Worm (Caenorhabditis elegans) whole organism, L4 larva: ENCODE results near the gene F56C3.8.
A peak's percentile ranks its signal among the peaks of the same experiment; 100 is the strongest.

Experiments
- F44E2.7 ChIP-seq: fragments of 200-800 bp; sonication (Bioruptor generic); IDR thresholded peaks from 2 replicates; pipeline ENCODE4 v2.1.2; 2022; ENCODE audit warnings: missing genetic modification characterization, missing compliant biosample characterization
- F49E8.2 ChIP-seq: sonication (generic microtip); optimal IDR thresholded peaks from 2 replicates; lab custom pipeline; 2016; ENCODE audit warnings: missing compliant biosample characterization, mild to moderate bottlenecking, missing genetic modification characterization, borderline replicate concordance
- R02D3.7 ChIP-seq: fragments of 150-350 bp; sonication (generic microtip); optimal IDR thresholded peaks from 3 replicates; lab custom pipeline; 2014; ENCODE audit warnings: missing biosample characterization, missing genetic modification characterization
- T20F7.1 ChIP-seq: fragments of 200-800 bp; sonication (Bioruptor generic); optimal IDR thresholded peaks from 2 replicates; lab custom pipeline; 2018; ENCODE audit warnings: mild to moderate bottlenecking, missing genetic modification characterization, missing compliant biosample characterization
- Y105C5A.15 ChIP-seq: fragments of 200-800 bp; sonication (Bioruptor generic); IDR thresholded peaks from 2 replicates; pipeline ENCODE4 v1.3.6; 2022; ENCODE audit warnings: missing genetic modification characterization, missing compliant biosample characterization
- Y5F2A.4 ChIP-seq: fragments of 200-800 bp; sonication (Bioruptor generic); optimal IDR thresholded peaks from 2 replicates; lab custom pipeline; 2018; ENCODE audit warnings: mild to moderate bottlenecking, missing genetic modification characterization, missing compliant biosample characterization
- Y75B8A.6 ChIP-seq: fragments of 200-800 bp; sonication (Bioruptor generic); IDR thresholded peaks from 2 replicates; pipeline ENCODE4 v1.3.6; 2022; ENCODE audit warnings: missing genetic modification reagents, missing genetic modification characterization, missing compliant biosample characterization
- ZK337.2 ChIP-seq: fragments of 200-800 bp; sonication (Bioruptor generic); IDR thresholded peaks from 2 replicates; pipeline ENCODE4 v1.3.6; 2022; ENCODE audit warnings: missing genetic modification reagents, missing genetic modification characterization, missing compliant biosample characterization
- ZK546.5 ChIP-seq, 2 experiments: sonication (generic microtip); optimal IDR thresholded peaks; 2 replicates each; lab custom pipeline; 2017; ENCODE audit warnings: missing biosample characterization in 2 of 2, missing genetic modification characterization in 2 of 2
- ama-1 ChIP-seq: fragments of 150-350 bp; optimal IDR thresholded peaks from 2 replicates; lab custom pipeline; 2014; ENCODE audit warnings: inconsistent platforms, mixed read lengths
- attf-4 ChIP-seq: sonication (generic microtip); optimal IDR thresholded peaks from 3 replicates; lab custom pipeline; 2017; ENCODE audit warnings: missing biosample characterization, missing genetic modification characterization
- ceh-20 ChIP-seq: fragments of 200-800 bp; sonication (Bioruptor generic); IDR thresholded peaks from 2 replicates; pipeline ENCODE4 v1.3.6; 2022; ENCODE audit warnings: missing genetic modification reagents, missing genetic modification characterization, missing compliant biosample characterization
- ceh-32 ChIP-seq: sonication (generic microtip); optimal IDR thresholded peaks from 2 replicates; lab custom pipeline; 2016; ENCODE audit warnings: mild to moderate bottlenecking, missing genetic modification characterization, missing compliant biosample characterization; ENCODE audit not compliant: poor library complexity
- cey-2 ChIP-seq: sonication (generic microtip); optimal IDR thresholded peaks from 3 replicates; lab custom pipeline; 2017; ENCODE audit warnings: missing genetic modification characterization, mild to moderate bottlenecking, missing compliant biosample characterization, antibody characterized with exemption, borderline replicate concordance; ENCODE audit not compliant: insufficient read depth
- ctbp-1 ChIP-seq: fragments of 200-800 bp; sonication (Bioruptor generic); IDR thresholded peaks from 2 replicates; pipeline ENCODE4 v1.3.6; 2022; ENCODE audit warnings: missing genetic modification reagents, missing genetic modification characterization, missing compliant biosample characterization
- daf-12 ChIP-seq: fragments of 150-350 bp; optimal IDR thresholded peaks from 2 replicates; lab custom pipeline; 2014; ENCODE audit warnings: missing biosample characterization, missing genetic modification reagents, missing genetic modification characterization
- daf-8 ChIP-seq: fragments of 200-800 bp; sonication (Bioruptor generic); IDR thresholded peaks from 2 replicates; pipeline ENCODE4 v1.3.6; 2022; ENCODE audit warnings: missing genetic modification characterization, missing compliant biosample characterization
- dmd-8 ChIP-seq: fragments of 200-800 bp; sonication (Bioruptor generic); IDR thresholded peaks from 2 replicates; pipeline ENCODE4 v1.3.6; 2022; ENCODE audit warnings: missing genetic modification characterization, missing compliant biosample characterization
- dmd-9 ChIP-seq: fragments of 200-800 bp; sonication (Bioruptor generic); IDR thresholded peaks from 2 replicates; pipeline ENCODE4 v1.3.6; 2022; ENCODE audit warnings: missing genetic modification reagents, missing genetic modification characterization, missing compliant biosample characterization
- egl-27 ChIP-seq: sonication (generic microtip); optimal IDR thresholded peaks from 3 replicates; lab custom pipeline; 2017; ENCODE audit warnings: missing biosample characterization, missing genetic modification reagents, missing genetic modification characterization
- fkh-10 ChIP-seq: fragments of 150-350 bp; optimal IDR thresholded peaks from 2 replicates; lab custom pipeline; 2014; ENCODE audit warnings: missing biosample characterization, missing genetic modification reagents, missing genetic modification characterization
- fos-1 ChIP-seq: fragments of 150-350 bp; optimal IDR thresholded peaks from 2 replicates; lab custom pipeline; 2014; ENCODE audit warnings: missing biosample characterization, missing genetic modification characterization
- gei-8 ChIP-seq: fragments of 200-800 bp; sonication (Bioruptor generic); optimal IDR thresholded peaks from 2 replicates; lab custom pipeline; 2018; ENCODE audit warnings: mild to moderate bottlenecking, missing genetic modification characterization, missing compliant biosample characterization
- hif-1 ChIP-seq, 2 experiments: sonication (generic microtip); optimal IDR thresholded peaks; 2 replicates each; lab custom pipeline; 2016 to 2017; ENCODE audit warnings: missing compliant biosample characterization in 2 of 2, missing genetic modification characterization in 2 of 2, missing genetic modification reagents in 2 of 2, missing genotype in 2 of 2, mild to moderate bottlenecking in 1 of 2
- lin-1 ChIP-seq: fragments of 200-800 bp; sonication (Bioruptor generic); IDR thresholded peaks from 2 replicates; pipeline ENCODE4 v1.3.6; 2022; ENCODE audit warnings: missing genetic modification reagents, missing genetic modification characterization, missing compliant biosample characterization
- lin-13 ChIP-seq: fragments of 150-350 bp; optimal IDR thresholded peaks from 2 replicates; lab custom pipeline; 2014; ENCODE audit warnings: missing biosample characterization, missing genetic modification reagents, missing genetic modification characterization
- lin-15B ChIP-seq: fragments of 150-350 bp; sonication (generic microtip); optimal IDR thresholded peaks from 3 replicates; lab custom pipeline; 2014; ENCODE audit warnings: missing biosample characterization, missing genetic modification characterization
- lin-29 ChIP-seq: fragments of 200-800 bp; sonication (Bioruptor generic); IDR thresholded peaks from 2 replicates; pipeline ENCODE4 v1.3.6; 2022; ENCODE audit warnings: missing genetic modification reagents, missing genetic modification characterization, missing compliant biosample characterization
- lin-39 ChIP-seq: fragments of 150-350 bp; optimal IDR thresholded peaks from 2 replicates; lab custom pipeline; 2014; ENCODE audit warnings: missing biosample characterization, missing genetic modification reagents, missing genetic modification characterization
- lsy-2 ChIP-seq, 2 experiments: fragments of 150-350 bp in 1 of 2; sonication (generic microtip) in 1 of 2; optimal IDR thresholded peaks; 2 replicates each; lab custom pipeline; 2014 to 2017; ENCODE audit warnings: missing biosample characterization in 2 of 2, missing genetic modification characterization in 2 of 2
- madf-5 ChIP-seq, 2 experiments: fragments of 200-800 bp; sonication (Bioruptor generic); IDR thresholded peaks; 2 replicates each; pipeline ENCODE4 v1.3.6; 2022; ENCODE audit warnings: missing compliant biosample characterization in 2 of 2, missing genetic modification characterization in 2 of 2
- madf-9 ChIP-seq: fragments of 200-800 bp; sonication (Bioruptor generic); conservative IDR thresholded peaks from 2 replicates; pipeline ENCODE4 v1.3.6; 2022; ENCODE audit warnings: missing genetic modification reagents, missing genetic modification characterization, missing compliant biosample characterization
- mep-1 ChIP-seq: fragments of 150-350 bp; sonication (generic microtip); optimal IDR thresholded peaks from 3 replicates; lab custom pipeline; 2014; ENCODE audit warnings: missing biosample characterization, missing genetic modification characterization
- mes-2 ChIP-seq: sonication (generic microtip); optimal IDR thresholded peaks from 2 replicates; lab custom pipeline; 2016; ENCODE audit warnings: missing genotype, mild to moderate bottlenecking, missing genetic modification characterization, missing compliant biosample characterization; ENCODE audit not compliant: poor library complexity, severe bottlenecking
- nhr-10 ChIP-seq: fragments of 150-350 bp; optimal IDR thresholded peaks from 2 replicates; lab custom pipeline; 2014; ENCODE audit warnings: missing biosample characterization, missing genetic modification characterization
- nhr-237 ChIP-seq: sonication (generic microtip); optimal IDR thresholded peaks from 2 replicates; lab custom pipeline; 2017; ENCODE audit warnings: missing biosample characterization, missing genetic modification characterization
- nhr-28 ChIP-seq: fragments of 150-350 bp; optimal IDR thresholded peaks from 2 replicates; lab custom pipeline; 2014; ENCODE audit warnings: missing biosample characterization, missing genetic modification characterization
- nhr-48 ChIP-seq: sonication (generic microtip); optimal IDR thresholded peaks from 2 replicates; lab custom pipeline; 2016; ENCODE audit warnings: mild to moderate bottlenecking, missing genetic modification characterization, missing compliant biosample characterization
- nhr-6 ChIP-seq: fragments of 150-350 bp; optimal IDR thresholded peaks from 2 replicates; lab custom pipeline; 2014; ENCODE audit warnings: missing biosample characterization, missing genetic modification characterization
- pqm-1 ChIP-seq: sonication (generic microtip); optimal IDR thresholded peaks from 2 replicates; lab custom pipeline; 2017; ENCODE audit warnings: missing biosample characterization, missing genetic modification characterization
- rbr-2 ChIP-seq: sonication (generic microtip); optimal IDR thresholded peaks from 2 replicates; lab custom pipeline; 2016; ENCODE audit warnings: missing genotype, missing genetic modification characterization, missing compliant biosample characterization
- saeg-2 ChIP-seq: fragments of 200-800 bp; sonication (Bioruptor generic); IDR thresholded peaks from 2 replicates; pipeline ENCODE4 v1.3.6; 2022; ENCODE audit warnings: missing genetic modification reagents, missing genetic modification characterization, missing compliant biosample characterization
- tra-1 ChIP-seq: fragments of 200-800 bp; sonication (Bioruptor generic); IDR thresholded peaks from 2 replicates; pipeline ENCODE4 v1.3.6; 2022; ENCODE audit warnings: missing genetic modification reagents, missing genetic modification characterization, missing compliant biosample characterization
- unc-62 ChIP-seq, 3 experiments: fragments of 150-350 bp in 1 of 3; sonication (generic microtip); optimal IDR thresholded peaks in 2 of 3; peaks in 1 of 3; 1 replicate in 1 of 3; 2 replicates in 2 of 3; lab custom pipeline; 2014 to 2017; ENCODE audit warnings: missing biosample characterization in 3 of 3, missing genetic modification characterization in 3 of 3, missing genetic modification reagents in 3 of 3, missing genotype in 1 of 3
- zag-1 ChIP-seq: fragments of 150-350 bp; optimal IDR thresholded peaks from 2 replicates; lab custom pipeline; 2014; ENCODE audit warnings: missing biosample characterization, missing genetic modification characterization
- zfp-2 ChIP-seq: sonication (generic microtip); optimal IDR thresholded peaks from 2 replicates; lab custom pipeline; 2016; ENCODE audit warnings: mild to moderate bottlenecking, missing genetic modification characterization, missing compliant biosample characterization
- zfp-3 ChIP-seq: fragments of 200-800 bp; sonication (Bioruptor generic); conservative IDR thresholded peaks from 2 replicates; pipeline ENCODE4 v1.3.6; 2022; ENCODE audit warnings: missing genetic modification reagents, missing genetic modification characterization, missing compliant biosample characterization
- zip-11 ChIP-seq: fragments of 200-800 bp; sonication (Bioruptor generic); IDR thresholded peaks from 2 replicates; pipeline ENCODE4 v1.3.6; 2022; ENCODE audit warnings: missing genetic modification characterization, missing compliant biosample characterization
- zip-2 ChIP-seq: fragments of 150-350 bp; optimal IDR thresholded peaks from 2 replicates; lab custom pipeline; 2014; ENCODE audit warnings: missing biosample characterization, missing genetic modification characterization
- ztf-7 ChIP-seq: fragments of 150-350 bp; optimal IDR thresholded peaks from 2 replicates; lab custom pipeline; 2014; ENCODE audit warnings: missing biosample characterization, missing genetic modification characterization

The F56C3.8 gene

ce11 chrX:1389382-1389983 lies 5.0 kb upstream of the F56C3.8 start (continued):
- peak; percentile 78 for TF ChIP-seq nhr-237 (tag; lab: Kevin White, UChicago)
- TF ChIP-seq daf-8 (GFP tag; lab: Robert Waterston, UW), result no peak
- TF ChIP-seq ceh-20, result peak; percentile 75
- TF ChIP-seq nhr-10 (tag; lab: Kevin White, UChicago), result peak; percentile 92
- TF ChIP-seq rbr-2, result peak; percentile 97
- peak; percentile 93 for TF ChIP-seq ztf-7 (tag; lab: Kevin White, UChicago)
- peak; percentile 86 for TF ChIP-seq madf-9 (GFP tag; lab: Robert Waterston, UW)
- peak; percentile 64 for TF ChIP-seq zag-1 (tag; lab: Kevin White, UChicago)
- no peak for TF ChIP-seq zip-11 (GFP tag; lab: Robert Waterston, UW)
- peak; percentile 90 for TF ChIP-seq ctbp-1
- TF ChIP-seq mep-1 (tag; lab: Kevin White, UChicago), result peak; percentile 99
- TF ChIP-seq zfp-2, result peak; percentile 65
- no peak for TF ChIP-seq ama-1 (lab: Kevin White, UChicago)
- peak; percentile 19 for TF ChIP-seq pqm-1 (tag; lab: Kevin White, UChicago)
- peak; percentile 74 for TF ChIP-seq zfp-3 (GFP tag; lab: Robert Waterston, UW)
- TF ChIP-seq fos-1 (tag; lab: Kevin White, UChicago), result peak; percentile 66
- TF ChIP-seq Y75B8A.6, result no peak
- no peak for TF ChIP-seq R02D3.7 (tag; lab: Kevin White, UChicago)
- TF ChIP-seq lin-29, result peak; percentile 61; the same call in 1 of the 2 replicates
- TF ChIP-seq mes-2 (tag; lab: Kevin White, UChicago), result peak; percentile 87
- no peak for TF ChIP-seq egl-27
- peak; percentile 95 for TF ChIP-seq lin-13 (GFP tag; lab: Kevin White, UChicago)
- peak; percentile 64; the same call in 1 of the 2 replicates for TF ChIP-seq lin-1 (GFP tag; lab: Robert Waterston, UW)
- peak; percentile 92 to 93 for TF ChIP-seq lsy-2 (tag; optimal IDR thresholded peaks at IDR 0.05; lab: Kevin White, UChicago)
- 0 out of 2 replicates have a peak, but pooled peaks have one; percentile 61 for TF ChIP-seq dmd-8 (GFP tag; lab: Robert Waterston, UW)
- TF ChIP-seq dmd-9, result no peak
- no peak for TF ChIP-seq lin-15B
- TF ChIP-seq T20F7.1 (GFP tag; lab: Kevin White, UChicago), result peak; percentile 88
- peak; percentile 70 to 97 for TF ChIP-seq unc-62 (GFP tag; optimal IDR thresholded peaks at IDR 0.05 in 1 of 2; lab: Kevin White, UChicago)
- TF ChIP-seq unc-62 (tag; optimal IDR thresholded peaks at IDR 0.05; lab: Kevin White, UChicago), result peak; percentile 36
- peak; percentile 79; the same call in 1 of the 2 replicates for TF ChIP-seq ZK337.2 (GFP tag; lab: Robert Waterston, UW)
- peak; percentile 98 for TF ChIP-seq nhr-6 (tag; lab: Kevin White, UChicago)
- no peak for TF ChIP-seq F49E8.2 (tag; lab: Kevin White, UChicago)
- no peak for TF ChIP-seq attf-4
- TF ChIP-seq gei-8 (GFP tag; lab: Kevin White, UChicago), result no peak
- peak; percentile 65 for TF ChIP-seq cey-2 (tag; lab: Kevin White, UChicago)
- peak; percentile 77 for TF ChIP-seq ceh-32 (tag; lab: Kevin White, UChicago)
- peak; percentile 49 to 54 for TF ChIP-seq hif-1 (tag; optimal IDR thresholded peaks at IDR 0.05; lab: Kevin White, UChicago)
- TF ChIP-seq madf-5 (GFP tag; IDR thresholded peaks at IDR 0.05; lab: Robert Waterston, UW), result no peak
- TF ChIP-seq zip-2 (tag; lab: Kevin White, UChicago), result peak; percentile 94
- TF ChIP-seq lin-39 (tag; lab: Kevin White, UChicago), result peak; percentile 70
- TF ChIP-seq ZK546.5 (tag; optimal IDR thresholded peaks at IDR 0.05; lab: Kevin White, UChicago), result peak in 1 of 2 experiments; percentile 55
- no peak for TF ChIP-seq F44E2.7 (GFP tag; lab: Robert Waterston, UW)
- peak; percentile 93 for TF ChIP-seq nhr-48 (tag; lab: Kevin White, UChicago)
- no peak for TF ChIP-seq daf-12
- TF ChIP-seq Y5F2A.4 (GFP tag; lab: Kevin White, UChicago), result peak; percentile 61
- peak; percentile 77 for TF ChIP-seq nhr-28 (tag; lab: Kevin White, UChicago)
- 0 out of 2 replicates have a peak, but pooled peaks have one; percentile 66 for TF ChIP-seq Y105C5A.15
- TF ChIP-seq fkh-10 (GFP tag; lab: Kevin White, UChicago), result peak; percentile 77
- TF ChIP-seq tra-1, result peak; percentile 86
- peak; percentile 81; the same call in 1 of the 2 replicates for TF ChIP-seq saeg-2
